Fruit fly (Drosophila melanogaster) whole organism, embryonic: ENCODE results near the gene CG10947.

Experiments used
- CG10565 ChIP-seq: fragments of 200-800 bp; sonication (Bioruptor generic); optimal IDR thresholded peaks from 3 replicates; lab custom pipeline; 2016; ENCODE audit warnings: missing biosample characterization, mild to moderate bottlenecking, missing genetic modification characterization
- CG13123 ChIP-seq: fragments of 200-800 bp; sonication (Bioruptor generic); optimal IDR thresholded peaks from 2 replicates; lab custom pipeline; 2016; ENCODE audit warnings: missing biosample characterization, missing genetic modification characterization
- CG15514 ChIP-seq: fragments of 200-800 bp; sonication (Bioruptor generic); optimal IDR thresholded peaks from 3 replicates; lab custom pipeline; 2017; ENCODE audit warnings: missing biosample characterization, missing genetic modification characterization, mild to moderate bottlenecking, moderate library complexity, missing genetic modification reagents
- CG17186 ChIP-seq: fragments of 200-800 bp; sonication (Bioruptor generic); optimal IDR thresholded peaks from 3 replicates; lab custom pipeline; 2017; ENCODE audit warnings: missing biosample characterization, missing genetic modification reagents, missing genetic modification characterization
- CG1792 ChIP-seq: fragments of 200-800 bp; sonication (Bioruptor generic); optimal IDR thresholded peaks from 2 replicates; lab custom pipeline; 2016; ENCODE audit warnings: missing biosample characterization, missing genetic modification characterization
- CG2120 ChIP-seq: fragments of 200-800 bp; sonication (Bioruptor generic); optimal IDR thresholded peaks from 3 replicates; lab custom pipeline; 2016; ENCODE audit warnings: missing biosample characterization, missing genetic modification characterization
- CG2875 ChIP-seq: fragments of 200-800 bp; sonication (Bioruptor generic); optimal IDR thresholded peaks from 2 replicates; lab custom pipeline; 2017; ENCODE audit warnings: missing biosample characterization, mild to moderate bottlenecking, missing genetic modification characterization, missing genetic modification reagents
- CG31388 ChIP-seq: fragments of 200-800 bp; sonication (Bioruptor generic); optimal IDR thresholded peaks from 2 replicates; lab custom pipeline; 2016; ENCODE audit warnings: missing biosample characterization, missing genetic modification characterization
- CG3726 ChIP-seq: fragments of 200-800 bp; sonication (Bioruptor generic); IDR thresholded peaks from 3 replicates; pipeline ENCODE4, ENCODE4 v1.3.6; 2022; ENCODE audit warnings: missing biosample characterization, missing genetic modification characterization
- CG3838 ChIP-seq: fragments of 200-800 bp; sonication (Bioruptor generic); optimal IDR thresholded peaks from 3 replicates; lab custom pipeline; 2016; ENCODE audit warnings: missing biosample characterization, missing genetic modification characterization
- CG4854 ChIP-seq: fragments of 200-800 bp; sonication (Bioruptor generic); optimal IDR thresholded peaks from 2 replicates; lab custom pipeline; 2016; ENCODE audit warnings: missing biosample characterization, missing genetic modification characterization, inconsistent platforms
- CG6654 ChIP-seq: fragments of 200-800 bp; sonication (Bioruptor generic); optimal IDR thresholded peaks from 2 replicates; lab custom pipeline; 2017; ENCODE audit warnings: missing biosample characterization, mild to moderate bottlenecking, missing genetic modification characterization
- CG6765 ChIP-seq: fragments of 200-800 bp; sonication (Bioruptor generic); optimal IDR thresholded peaks from 3 replicates; lab custom pipeline; 2017; ENCODE audit warnings: missing biosample characterization, mild to moderate bottlenecking, missing genetic modification characterization
- CG6813 ChIP-seq: fragments of 200-800 bp; sonication (Bioruptor generic); optimal IDR thresholded peaks from 2 replicates; lab custom pipeline; 2017; ENCODE audit warnings: missing biosample characterization, missing genetic modification characterization, mild to moderate bottlenecking, moderate library complexity, missing genetic modification reagents
- CG7987 ChIP-seq: fragments of 200-800 bp; sonication (Bioruptor generic); optimal IDR thresholded peaks from 2 replicates; lab custom pipeline; 2018; ENCODE audit warnings: missing biosample characterization, mild to moderate bottlenecking, missing genetic modification characterization, moderate library complexity
- CG8944 ChIP-seq: fragments of 200-800 bp; sonication (Bioruptor generic); optimal IDR thresholded peaks from 3 replicates; lab custom pipeline; 2016; ENCODE audit warnings: missing biosample characterization, missing genetic modification characterization
- Chrac-16 ChIP-seq: fragments of 200-800 bp; sonication (Bioruptor generic); optimal IDR thresholded peaks from 3 replicates; lab custom pipeline; 2016; ENCODE audit warnings: missing biosample characterization, missing genetic modification characterization
- D ChIP-seq, 2 experiments: fragments of 200-800 bp in 1 of 2; fragments of >200 bp in 1 of 2; sonication (Bioruptor generic) in 1 of 2; optimal IDR thresholded peaks; 2 replicates in 1 of 2; 3 replicates in 1 of 2; lab custom pipeline; 2017; ENCODE audit warnings: mild to moderate bottlenecking in 1 of 2, missing biosample characterization in 1 of 2, missing genetic modification characterization in 1 of 2, missing genetic modification reagents in 1 of 2
- D19A ChIP-seq: fragments of 200-800 bp; optimal IDR thresholded peaks from 3 replicates; lab custom pipeline; 2019; ENCODE audit warnings: missing biosample characterization, mild to moderate bottlenecking, missing genetic modification characterization, moderate library complexity
- Dll ChIP-seq: fragments of 200-800 bp; sonication (Bioruptor generic); IDR thresholded peaks from 4 replicates; pipeline ENCODE4 v1.3.6; 2022; ENCODE audit warnings: missing biosample characterization, missing genetic modification characterization; ENCODE audit not compliant: partially characterized antibody
- Dref ChIP-seq: fragments of 200-800 bp; sonication (Bioruptor generic); IDR thresholded peaks from 2 replicates; pipeline ENCODE4 v1.3.6; 2022; ENCODE audit warnings: missing biosample characterization, missing genetic modification characterization
- Fer2 ChIP-seq: fragments of 200-800 bp; sonication (Bioruptor generic); optimal IDR thresholded peaks from 2 replicates; lab custom pipeline; 2018; ENCODE audit warnings: missing biosample characterization, mild to moderate bottlenecking, missing genetic modification characterization, moderate library complexity
- Gug ChIP-seq: fragments of 200-800 bp; sonication (Bioruptor generic); IDR thresholded peaks from 4 replicates; pipeline ENCODE4 v1.3.6; 2022; ENCODE audit warnings: missing biosample characterization, missing genetic modification characterization
- HmgD ChIP-seq: fragments of 200-800 bp; sonication (Bioruptor generic); optimal IDR thresholded peaks from 3 replicates; lab custom pipeline; 2016; ENCODE audit warnings: missing biosample characterization, missing genetic modification characterization
- Mrtf ChIP-seq: fragments of 200-800 bp; sonication (Bioruptor generic); IDR thresholded peaks from 3 replicates; pipeline ENCODE4 v1.3.6; 2022; ENCODE audit warnings: missing biosample characterization, missing genetic modification characterization
- NK7.1 ChIP-seq: fragments of 200-800 bp; sonication (Bioruptor generic); optimal IDR thresholded peaks from 3 replicates; lab custom pipeline; 2016; ENCODE audit warnings: missing biosample characterization, missing genetic modification characterization
- Pdp1 ChIP-seq, 2 experiments: fragments of 200-800 bp; sonication (Bioruptor generic); optimal IDR thresholded peaks; 3 replicates each; lab custom pipeline; 2016; ENCODE audit warnings: missing biosample characterization in 2 of 2, missing genetic modification characterization in 2 of 2, mild to moderate bottlenecking in 1 of 2, moderate library complexity in 1 of 2
- Side ChIP-seq: fragments of 200-800 bp; sonication (Bioruptor generic); optimal IDR thresholded peaks from 2 replicates; lab custom pipeline; 2016; ENCODE audit warnings: missing biosample characterization, missing genetic modification characterization
- ato ChIP-seq: fragments of 200-800 bp; sonication (Bioruptor generic); IDR thresholded peaks from 2 replicates; pipeline ENCODE4 v1.3.6; 2022; ENCODE audit warnings: missing biosample characterization, missing genetic modification characterization; ENCODE audit not compliant: partially characterized antibody
- chm ChIP-seq: fragments of 200-800 bp; sonication (Bioruptor generic); IDR thresholded peaks from 2 replicates; pipeline ENCODE4 v1.3.6; 2022; ENCODE audit warnings: missing biosample characterization, missing genetic modification characterization
- chn ChIP-seq: fragments of 200-800 bp; sonication (Bioruptor generic); optimal IDR thresholded peaks from 2 replicates; lab custom pipeline; 2016; ENCODE audit warnings: missing biosample characterization, missing genetic modification characterization
- croc ChIP-seq: fragments of 200-800 bp; sonication (Bioruptor generic); conservative IDR thresholded peaks from 3 replicates; pipeline ENCODE4 v1.3.6; 2022; ENCODE audit warnings: missing biosample characterization, missing genetic modification characterization
- crp ChIP-seq, 2 experiments: fragments of 200-800 bp; sonication (Bioruptor generic); optimal IDR thresholded peaks; 2 replicates in 1 of 2; 3 replicates in 1 of 2; lab custom pipeline; 2017; ENCODE audit warnings: missing biosample characterization in 2 of 2, missing genetic modification characterization in 2 of 2, mild to moderate bottlenecking in 1 of 2, moderate library complexity in 1 of 2
- disco-r ChIP-seq: fragments of 200-800 bp; sonication (Bioruptor generic); optimal IDR thresholded peaks from 2 replicates; lab custom pipeline; 2016; ENCODE audit warnings: missing biosample characterization, missing genetic modification characterization
- esg ChIP-seq: fragments of 200-800 bp; sonication (Bioruptor generic); conservative IDR thresholded peaks from 2 replicates; pipeline ENCODE4 v1.3.6; 2022; ENCODE audit warnings: missing biosample characterization, missing genetic modification characterization
- exex ChIP-seq: fragments of 200-800 bp; sonication (Bioruptor generic); optimal IDR thresholded peaks from 4 replicates; lab custom pipeline; 2018; ENCODE audit warnings: missing biosample characterization, mild to moderate bottlenecking, missing genetic modification characterization, moderate library complexity
- gcm2 ChIP-seq: fragments of 200-800 bp; sonication (Bioruptor generic); optimal IDR thresholded peaks from 2 replicates; lab custom pipeline; 2016; ENCODE audit warnings: missing biosample characterization, missing genetic modification characterization
- gt ChIP-seq: fragments of 200-800 bp; sonication (Bioruptor generic); IDR thresholded peaks from 2 replicates; pipeline ENCODE4 v1.3.6; 2022; ENCODE audit warnings: missing biosample characterization, missing genetic modification characterization
- ind ChIP-seq: fragments of 200-800 bp; sonication (Bioruptor generic); optimal IDR thresholded peaks from 3 replicates; lab custom pipeline; 2016; ENCODE audit warnings: missing biosample characterization, missing genetic modification characterization
- jumu ChIP-seq: fragments of 200-800 bp; sonication (Bioruptor generic); optimal IDR thresholded peaks from 3 replicates; lab custom pipeline; 2016; ENCODE audit warnings: missing biosample characterization, missing genetic modification characterization
- kni ChIP-seq: fragments of 200-800 bp; sonication (Bioruptor generic); optimal IDR thresholded peaks from 3 replicates; lab custom pipeline; 2017; ENCODE audit warnings: mild to moderate bottlenecking, missing biosample characterization, missing genetic modification reagents, missing genetic modification characterization
- onecut ChIP-seq: fragments of 200-800 bp; sonication (Bioruptor generic); IDR thresholded peaks from 2 replicates; pipeline ENCODE4 v1.3.6; 2022; ENCODE audit warnings: missing biosample characterization, missing genetic modification characterization
- otp ChIP-seq: fragments of 200-800 bp; sonication (Bioruptor generic); IDR thresholded peaks from 3 replicates; pipeline ENCODE4, ENCODE4 v1.3.6; 2022; ENCODE audit warnings: missing biosample characterization, missing genetic modification characterization
- repo ChIP-seq: fragments of 200-800 bp; sonication (Bioruptor generic); optimal IDR thresholded peaks from 2 replicates; lab custom pipeline; 2016; ENCODE audit warnings: missing biosample characterization, missing genetic modification characterization
- sd ChIP-seq: fragments of 200-800 bp; sonication (Bioruptor generic); optimal IDR thresholded peaks from 3 replicates; lab custom pipeline; 2018; ENCODE audit warnings: missing biosample characterization, mild to moderate bottlenecking, missing genetic modification characterization, moderate library complexity
- sima ChIP-seq: fragments of 200-800 bp; sonication (Bioruptor generic); optimal IDR thresholded peaks from 2 replicates; lab custom pipeline; 2016; ENCODE audit warnings: missing biosample characterization, missing genetic modification characterization
- slou ChIP-seq: fragments of 200-800 bp; sonication (Bioruptor generic); optimal IDR thresholded peaks from 3 replicates; lab custom pipeline; 2016; ENCODE audit warnings: missing biosample characterization, missing genetic modification characterization
- vvl ChIP-seq: fragments of 200-800 bp; sonication (Bioruptor generic); IDR thresholded peaks from 2 replicates; pipeline ENCODE4 v1.3.6; 2022; ENCODE audit warnings: missing biosample characterization, missing genetic modification characterization

CG10947 gene

dm6 chr2L:20416754-20417563 lies 2.4 kb upstream of the CG10947 start, which contains the start of the genes CG10949 and Arpc2 (continued):
- 0 out of 3 replicates have a peak, but pooled peaks have one; percentile 17 for TF ChIP-seq croc
- no peak for TF ChIP-seq gt (GFP tag; lab: Robert Waterston, UW)
- TF ChIP-seq CG17186 (GFP tag; lab: Kevin White, UChicago), result peak; percentile 6
- TF ChIP-seq Mrtf (GFP tag; lab: Robert Waterston, UW), result no peak
- no peak; the same call in 1 of the 2 replicates for TF ChIP-seq chm (GFP tag; lab: Robert Waterston, UW)
- TF ChIP-seq vvl (GFP tag; lab: Robert Waterston, UW), result peak; percentile 27; the same call in 1 of the 2 replicates
- TF ChIP-seq Dref (GFP tag; lab: Robert Waterston, UW), result peak; percentile 72
- peak; percentile 47 for TF ChIP-seq ato (GFP tag; lab: Robert Waterston, UW)
- peak; percentile 12 for TF ChIP-seq CG6765 (GFP tag; lab: Kevin White, UChicago)
- TF ChIP-seq esg (GFP tag; lab: Robert Waterston, UW), result no peak
- no peak for TF ChIP-seq repo (GFP tag; lab: Kevin White, UChicago)
- peak; percentile 58 for TF ChIP-seq CG2120 (GFP tag; lab: Kevin White, UChicago)
- TF ChIP-seq NK7.1 (GFP tag; lab: Kevin White, UChicago), result no peak
- peak; percentile 34 for TF ChIP-seq Chrac-16 (GFP tag; lab: Kevin White, UChicago)
- no peak for TF ChIP-seq CG7987 (GFP tag; lab: Kevin White, UChicago)
- TF ChIP-seq gcm2, result no peak
- TF ChIP-seq D (optimal IDR thresholded peaks at IDR 0.05; lab: Kevin White, UChicago), result no peak
- TF ChIP-seq D (GFP tag; optimal IDR thresholded peaks at IDR 0.05; lab: Kevin White, UChicago), result no peak
- TF ChIP-seq CG8944 (GFP tag; lab: Kevin White, UChicago), result no peak
- no peak for TF ChIP-seq CG1792 (GFP tag; lab: Kevin White, UChicago)
- TF ChIP-seq otp (GFP tag; lab: Robert Waterston, UW), result no peak
- TF ChIP-seq CG31388 (GFP tag; lab: Kevin White, UChicago), result no peak
- peak; percentile 35 for TF ChIP-seq Fer2 (tag; lab: Kevin White, UChicago)
- TF ChIP-seq kni (GFP tag; lab: Kevin White, UChicago), result peak; percentile 76
- TF ChIP-seq disco-r (GFP tag; lab: Kevin White, UChicago), result no peak
- peak; percentile 40; the same call in 1 of the 4 replicates for TF ChIP-seq Gug (GFP tag; lab: Robert Waterston, UW)
- no peak for TF ChIP-seq CG6654 (GFP tag; lab: Kevin White, UChicago)
- no peak for TF ChIP-seq CG6813 (GFP tag; lab: Kevin White, UChicago)
- TF ChIP-seq CG3726, result no peak
- no peak for TF ChIP-seq exex (tag; lab: Kevin White, UChicago)
- TF ChIP-seq onecut, result no peak
- no peak for TF ChIP-seq CG13123
- TF ChIP-seq Dll, result peak; percentile 65; the same call in 3 of the 4 replicates
- peak; percentile 11 for TF ChIP-seq CG15514
- TF ChIP-seq Side (GFP tag; lab: Kevin White, UChicago), result no peak
- peak; percentile 17 for TF ChIP-seq slou
- no peak for TF ChIP-seq CG3838 (GFP tag; lab: Kevin White, UChicago)
- no peak for TF ChIP-seq jumu (GFP tag; lab: Kevin White, UChicago)
- peak; percentile 84 for TF ChIP-seq sd
- peak; percentile 56 for TF ChIP-seq ind (GFP tag; lab: Kevin White, UChicago)
- peak; percentile 34 for TF ChIP-seq D19A (tag; lab: Kevin White, UChicago)
- TF ChIP-seq sima, result no peak
- TF ChIP-seq crp (GFP tag; optimal IDR thresholded peaks at IDR 0.05; lab: Kevin White, UChicago), result peak; percentile 39 to 80
- TF ChIP-seq CG4854 (GFP tag; lab: Kevin White, UChicago), result no peak
- TF ChIP-seq CG2875 (GFP tag; lab: Kevin White, UChicago), result no peak
- no peak for TF ChIP-seq chn (GFP tag; lab: Kevin White, UChicago)
- TF ChIP-seq Pdp1 (GFP tag; optimal IDR thresholded peaks at IDR 0.05; lab: Kevin White, UChicago), result no peak
- no peak for TF ChIP-seq HmgD (GFP tag; lab: Kevin White, UChicago)
- TF ChIP-seq CG10565 (GFP tag; lab: Kevin White, UChicago), result no peak
